Worm (Caenorhabditis elegans): ENCODE measurements around the gene lip-1.

- TF ChIP-seq aha-1 (tag), result no peak
- no peak for TF ChIP-seq lir-3 (tag; optimal IDR thresholded peaks at IDR 0.05)
These were observed 49.3 kb upstream of the lip-1 start for ce11 chrIV:6793310-6793966.
